Worm (Caenorhabditis elegans): Measurements from ENCODE around the gene tftc-3.

ce11 chrV:10212627-10213026, 2.5 kb upstream of the tftc-3 start, which contains the start of gene hpo-40:
- TF ChIP-seq cog-1 (tag; optimal IDR thresholded peaks at IDR 0.05) (no peak), klf-2 (GFP tag; conservative IDR thresholded peaks at IDR 0.05) (no peak), flt-1 (GFP tag; IDR thresholded peaks at IDR 0.05) (no peak), T22C8.4 (GFP tag; IDR thresholded peaks at IDR 0.05) (no peak), tab-1 (GFP tag; IDR thresholded peaks at IDR 0.05) (no peak)

Measured in whole organism, midembryonic.